In the genomic region with DNA sequence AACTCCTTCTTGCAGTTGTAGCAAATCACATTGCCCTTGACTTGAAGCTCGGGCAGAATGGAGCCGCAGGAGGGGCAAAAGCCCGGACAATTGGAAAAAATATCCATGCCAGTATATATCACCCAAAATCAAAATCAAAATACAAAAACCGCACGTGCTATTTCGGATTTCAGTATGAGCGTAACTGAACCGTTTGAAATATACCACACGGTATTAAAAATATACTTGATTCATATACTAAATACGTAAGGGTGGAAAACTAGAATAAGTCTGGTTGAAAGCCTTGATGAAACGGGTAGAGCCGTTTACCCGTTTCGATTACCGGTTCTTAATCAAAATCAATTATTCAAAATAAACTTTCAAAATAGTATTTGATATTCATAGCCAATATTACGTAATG, we compare ENCODE assay signal across 3 fruit fly cellular contexts.
TF ChIP-seq lines count a peak whose summit lies in the region.

A gene (minus strand): TSS at position 188 of the 400 bp plus-strand sequence.

- TF ChIP-seq CTCF in whole organism, embryonic (GFP tag; optimal IDR thresholded peaks at IDR 0.05; lab: Kevin White, UChicago) = peak; percentile 24

TF ChIP-seq in whole organism, adult, 20 proteins besides CTCF, POLR2A, EP300 and RAD21:
- TF ChIP-seq cic (GFP tag; optimal IDR thresholded peaks at IDR 0.05; lab: Kevin White, UChicago) (no peak), bab1 (GFP tag; optimal IDR thresholded peaks at IDR 0.05; lab: Kevin White, UChicago) (peak; percentile 44), Mnt (GFP tag; optimal IDR thresholded peaks at IDR 0.05; lab: Kevin White, UChicago) (peak; percentile 97), kay (GFP tag; lab: Kevin White, UChicago; ENCODE audit: borderline replicate concordance) (peak; percentile 10)
TF ChIP-seq in whole organism, adult: peak in this region for 3.

TF ChIP-seq in whole organism, embryonic, 481 proteins besides CTCF, POLR2A, EP300 and RAD21 (continues in another document):
- TF ChIP-seq CG10209 (GFP tag; optimal IDR thresholded peaks at IDR 0.05; lab: Kevin White, UChicago) (no peak), CG15073 (GFP tag; optimal IDR thresholded peaks at IDR 0.05; lab: Kevin White, UChicago) (no peak), Myb (GFP tag; optimal IDR thresholded peaks at IDR 0.05; lab: Kevin White, UChicago) (peak; percentile 78), Meics (GFP tag; optimal IDR thresholded peaks at IDR 0.05; lab: Kevin White, UChicago) (no peak), CG9727 (GFP tag; optimal IDR thresholded peaks at IDR 0.05; lab: Kevin White, UChicago) (no peak), Atf-2 (GFP tag; optimal IDR thresholded peaks at IDR 0.05; lab: Kevin White, UChicago) (no peak), jigr1 (GFP tag; IDR thresholded peaks at IDR 0.05; lab: Robert Waterston, UW) (no peak), hbn (GFP tag; IDR thresholded peaks at IDR 0.05; lab: Robert Waterston, UW; ENCODE audit: partially characterized antibody) (no peak), CG17361 (GFP tag; IDR thresholded peaks at IDR 0.05; lab: Robert Waterston, UW) (no peak), fd3F (GFP tag; optimal IDR thresholded peaks at IDR 0.05; lab: Kevin White, UChicago) (no peak), CG12071 (GFP tag; optimal IDR thresholded peaks at IDR 0.05; lab: Kevin White, UChicago) (no peak), CG3407 (GFP tag; optimal IDR thresholded peaks at IDR 0.05; lab: Kevin White, UChicago) (no peak), Dip3 (GFP tag; optimal IDR thresholded peaks at IDR 0.05; lab: Kevin White, UChicago) (no peak), CG15011 (GFP tag; optimal IDR thresholded peaks at IDR 0.05; lab: Kevin White, UChicago) (no peak), pzg (GFP tag; optimal IDR thresholded peaks at IDR 0.05; lab: Kevin White, UChicago) (peak; percentile 91), shn (GFP tag; optimal IDR thresholded peaks at IDR 0.05; lab: Kevin White, UChicago) (no peak), HLH3B (GFP tag; IDR thresholded peaks at IDR 0.05; lab: Robert Waterston, UW) (no peak), lilli (GFP tag; optimal IDR thresholded peaks at IDR 0.05; lab: Kevin White, UChicago) (no peak), CG6791 (GFP tag; IDR thresholded peaks at IDR 0.05; lab: Robert Waterston, UW; ENCODE audit: partially characterized antibody) (no peak), B-H2 (GFP tag; optimal IDR thresholded peaks at IDR 0.05; lab: Kevin White, UChicago) (no peak), otp (GFP tag; IDR thresholded peaks at IDR 0.05; lab: Robert Waterston, UW) (no peak), Eip74EF (GFP tag; optimal IDR thresholded peaks at IDR 0.05; lab: Kevin White, UChicago) (no peak), CG4328 (GFP tag; optimal IDR thresholded peaks at IDR 0.05; lab: Kevin White, UChicago) (no peak), ken (GFP tag; IDR thresholded peaks at IDR 0.05; lab: Robert Waterston, UW) (no peak), Asciz (GFP tag; optimal IDR thresholded peaks at IDR 0.05; lab: Kevin White, UChicago) (no peak), CG15696 (tag; optimal IDR thresholded peaks at IDR 0.05; lab: Kevin White, UChicago) (no peak), tgo (GFP tag; IDR thresholded peaks at IDR 0.05; lab: Robert Waterston, UW) (no peak), CG32532 (GFP tag; IDR thresholded peaks at IDR 0.05; lab: Robert Waterston, UW) (no peak), Fer1 (GFP tag; optimal IDR thresholded peaks at IDR 0.05; lab: Kevin White, UChicago) (peak; percentile 41), sob (GFP tag; IDR thresholded peaks at IDR 0.05; lab: Robert Waterston, UW) (no peak), tna (GFP tag; IDR thresholded peaks at IDR 0.05; lab: Robert Waterston, UW; ENCODE audit: partially characterized antibody) (no peak), CG12219 (GFP tag; optimal IDR thresholded peaks at IDR 0.05; lab: Kevin White, UChicago) (no peak), CG7372 (GFP tag; IDR thresholded peaks at IDR 0.05; lab: Robert Waterston, UW) (no peak), kay (GFP tag; optimal IDR thresholded peaks at IDR 0.05; lab: Kevin White, UChicago) (no peak), CG14050 (GFP tag; IDR thresholded peaks at IDR 0.05; lab: Robert Waterston, UW) (no peak), CG13287 (GFP tag; IDR thresholded peaks at IDR 0.05; lab: Robert Waterston, UW; ENCODE audit: partially characterized antibody) (peak; percentile 59), CG12236 (GFP tag; optimal IDR thresholded peaks at IDR 0.05; lab: Kevin White, UChicago) (no peak), E2f2 (GFP tag; IDR thresholded peaks at IDR 0.05; lab: Robert Waterston, UW) (peak; percentile 87), CG1832 (GFP tag; optimal IDR thresholded peaks at IDR 0.05; lab: Kevin White, UChicago) (no peak), ac (GFP tag; optimal IDR thresholded peaks at IDR 0.05; lab: Kevin White, UChicago) (no peak), Hr78 (GFP tag; optimal IDR thresholded peaks at IDR 0.05; lab: Kevin White, UChicago) (no peak), Adf1 (GFP tag; IDR thresholded peaks at IDR 0.05; lab: Robert Waterston, UW) (no peak), Nf-YA (GFP tag; IDR thresholded peaks at IDR 0.05; lab: Robert Waterston, UW) (no peak)

TF ChIP-seq in whole organism, wandering third instar larva, 38 proteins besides CTCF, POLR2A, EP300 and RAD21:
- TF ChIP-seq Hnf4 (GFP tag; optimal IDR thresholded peaks at IDR 0.05; lab: Kevin White, UChicago) = no peak
- TF ChIP-seq CrebA (GFP tag; optimal IDR thresholded peaks at IDR 0.05; lab: Kevin White, UChicago; ENCODE audit: borderline replicate concordance) = peak; percentile 13
- TF ChIP-seq foxo (GFP tag; optimal IDR thresholded peaks at IDR 0.05; lab: Kevin White, UChicago) = no peak
- TF ChIP-seq Hr83 (GFP tag; optimal IDR thresholded peaks at IDR 0.05; lab: Kevin White, UChicago; ENCODE audit: poor library complexity, severe bottlenecking) = no peak
- TF ChIP-seq GATAd (GFP tag; optimal IDR thresholded peaks at IDR 0.05; lab: Kevin White, UChicago) = no peak
- TF ChIP-seq woc (GFP tag; optimal IDR thresholded peaks at IDR 0.05; lab: Kevin White, UChicago) = no peak
- peak; percentile 87 for TF ChIP-seq Myc (optimal IDR thresholded peaks at IDR 0.05; lab: Kevin White, UChicago)
- no peak for TF ChIP-seq HLH106 (tag; optimal IDR thresholded peaks at IDR 0.05; lab: Kevin White, UChicago)
TF ChIP-seq in whole organism, wandering third instar larva: peak in this region for 2.
